Worm (Caenorhabditis elegans) whole organism, midembryonic: ENCODE measurements around the gene T25D10.4.

Experiments
- T22C8.4 ChIP-seq: fragments of 200-800 bp; sonication (Bioruptor generic); IDR thresholded peaks from 2 replicates; pipeline ENCODE4 v1.3.6; 2022; ENCODE audit warnings: missing genetic modification characterization, missing compliant biosample characterization
- cog-1 ChIP-seq: sonication (generic microtip); optimal IDR thresholded peaks from 2 replicates; lab custom pipeline; 2016; ENCODE audit warnings: missing genetic modification characterization, missing compliant biosample characterization
- flt-1 ChIP-seq: fragments of 200-800 bp; sonication (Bioruptor generic); IDR thresholded peaks from 2 replicates; pipeline ENCODE4 v1.3.6; 2022; ENCODE audit warnings: missing genetic modification characterization, missing compliant biosample characterization
- klf-2 ChIP-seq: fragments of 200-800 bp; sonication (Bioruptor generic); conservative IDR thresholded peaks from 2 replicates; pipeline ENCODE4 v1.3.6; 2022; ENCODE audit warnings: missing genetic modification reagents, missing genetic modification characterization, missing compliant biosample characterization
- med-1 ChIP-seq: sonication (generic microtip); optimal IDR thresholded peaks from 2 replicates; lab custom pipeline; 2017; ENCODE audit warnings: missing genetic modification characterization, mild to moderate bottlenecking, missing compliant biosample characterization, antibody characterized with exemption, missing genetic modification reagents; ENCODE audit not compliant: insufficient read depth
- ref-1 ChIP-seq: fragments of 200-800 bp; sonication (Bioruptor generic); conservative IDR thresholded peaks from 2 replicates; pipeline ENCODE4 v1.3.6; 2022; ENCODE audit warnings: missing genetic modification reagents, missing genetic modification characterization, missing compliant biosample characterization
- tab-1 ChIP-seq: fragments of 200-800 bp; sonication (Bioruptor generic); IDR thresholded peaks from 2 replicates; pipeline ENCODE4 v1.3.6; 2022; ENCODE audit warnings: missing genetic modification characterization, missing compliant biosample characterization
- ztf-23 ChIP-seq: fragments of 200-800 bp; sonication (Bioruptor generic); IDR thresholded peaks from 2 replicates; pipeline ENCODE4 v1.3.6; 2022; ENCODE audit warnings: missing genetic modification reagents, missing genetic modification characterization, missing compliant biosample characterization
- ztf-29 ChIP-seq: fragments of 200-800 bp; sonication (Bioruptor generic); IDR thresholded peaks from 2 replicates; pipeline ENCODE4 v1.3.6; 2022; ENCODE audit warnings: missing genetic modification reagents, missing genetic modification characterization, missing compliant biosample characterization

ce11 chrII:6441128-6441527 is 31.0 kb upstream of the T25D10.4 start, which contains the start of gene cutl-16:
- TF ChIP-seq flt-1 (GFP tag; lab: Robert Waterston, UW) (no peak), tab-1 (GFP tag; lab: Robert Waterston, UW) (no peak), ref-1 (GFP tag; lab: Robert Waterston, UW) (no peak), klf-2 (no peak), T22C8.4 (no peak), med-1 (no peak), ztf-29 (GFP tag; lab: Robert Waterston, UW) (no peak), ztf-23 (GFP tag; lab: Robert Waterston, UW) (no peak), cog-1 (tag; lab: Kevin White, UChicago) (no peak)
